Worm (Caenorhabditis elegans) whole organism, L4/young adult: Measurements from ENCODE around the gene K06H7.8.

Experiments
- W03F9.2 ChIP-seq: fragments of 150-350 bp; optimal IDR thresholded peaks from 2 replicates; lab custom pipeline; 2014; ENCODE audit warnings: missing biosample characterization, missing genetic modification characterization
- dao-5 ChIP-seq: sonication (generic microtip); optimal IDR thresholded peaks from 2 replicates; lab custom pipeline; 2016; ENCODE audit warnings: missing genotype, missing genetic modification characterization, moderate library complexity, missing compliant biosample characterization
- him-1 ChIP-seq: sonication (generic microtip); optimal IDR thresholded peaks from 2 replicates; lab custom pipeline; 2016; ENCODE audit warnings: missing genotype, missing genetic modification reagents, missing genetic modification characterization, missing compliant biosample characterization

The K06H7.8 gene

DNA sequence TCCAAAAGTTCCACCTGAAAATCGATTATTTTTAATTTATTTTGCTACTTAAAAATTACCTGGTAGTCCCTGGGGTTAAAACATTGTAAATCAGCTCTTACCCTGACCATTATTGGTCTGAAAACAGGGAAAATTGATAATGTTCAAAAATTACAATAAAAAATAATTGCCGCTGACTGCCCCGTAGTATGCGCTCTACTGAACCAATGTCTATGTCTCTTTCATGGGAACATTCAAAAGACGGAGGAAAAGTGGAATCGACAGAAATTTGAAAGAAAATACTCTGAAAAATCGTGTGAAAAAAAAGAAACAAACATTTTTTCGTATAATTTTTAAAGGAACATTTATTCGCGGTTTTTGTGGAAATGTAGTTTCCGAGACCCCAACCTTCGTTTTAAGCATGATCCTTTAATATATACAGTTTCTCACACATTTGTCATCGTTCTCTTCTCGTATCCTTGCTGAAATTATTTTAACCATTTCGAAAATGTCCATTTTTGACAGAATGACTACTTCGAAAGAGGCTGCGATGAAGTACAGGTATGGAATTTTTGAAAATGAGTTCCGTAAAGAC lies 17.8 kb downstream of the K06H7.8 start, which contains the start of the genes dcr-1 and apc-2:
TSS of gene dcr-1 (minus strand) at position 117 of the 574 bp plus-strand sequence.
TSS of gene apc-2 (plus strand) at position 465 of the 574 bp plus-strand sequence.
- TF ChIP-seq W03F9.2 (tag; lab: Kevin White, UChicago) (no peak), dao-5 (tag; lab: Kevin White, UChicago) (no peak), him-1 (tag; lab: Kevin White, UChicago) (no peak)

DNA sequence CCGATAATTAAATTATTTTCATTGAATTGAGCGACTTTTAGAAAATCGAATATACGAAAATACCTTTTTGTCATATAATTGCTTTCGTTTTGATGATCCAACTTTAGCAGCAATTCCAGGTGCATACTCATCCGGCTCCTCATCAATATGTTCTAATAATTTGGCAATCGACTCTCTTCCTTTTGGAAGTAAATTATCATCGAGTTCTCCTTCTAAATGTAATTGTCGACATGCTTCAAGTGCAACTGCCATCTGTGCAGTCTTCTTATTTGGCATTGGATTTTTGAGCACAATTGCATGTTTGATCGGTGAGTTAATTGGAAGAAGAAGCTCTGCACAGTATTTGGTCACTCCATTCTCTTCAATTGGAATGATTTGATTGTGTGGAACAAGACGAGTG lies 20.8 kb downstream of the K06H7.8 start:
- TF ChIP-seq dao-5 (tag; lab: Kevin White, UChicago) (no peak), W03F9.2 (tag; lab: Kevin White, UChicago) (no peak)

DNA sequence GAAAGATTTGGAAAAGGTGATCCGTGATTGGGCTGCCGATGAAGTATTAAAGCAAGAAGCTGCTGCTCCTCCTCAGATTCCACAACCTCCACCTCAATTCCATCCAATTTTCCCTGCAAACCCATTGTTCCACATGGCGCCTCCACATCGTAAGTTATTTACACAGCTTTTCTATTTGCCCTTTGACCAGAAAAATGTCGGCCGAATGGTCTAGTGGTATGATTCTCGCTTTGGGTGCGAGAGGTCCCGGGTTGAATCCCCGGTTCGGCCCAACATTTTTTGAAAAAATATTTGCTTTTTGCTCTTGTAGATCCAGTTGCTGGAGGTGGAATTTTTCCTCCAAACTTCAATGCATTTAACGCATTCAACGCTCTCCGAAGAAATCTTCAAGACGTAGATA lies 28.8 kb downstream of the K06H7.8 start:
- TF ChIP-seq dao-5 (tag; lab: Kevin White, UChicago) = no peak

DNA sequence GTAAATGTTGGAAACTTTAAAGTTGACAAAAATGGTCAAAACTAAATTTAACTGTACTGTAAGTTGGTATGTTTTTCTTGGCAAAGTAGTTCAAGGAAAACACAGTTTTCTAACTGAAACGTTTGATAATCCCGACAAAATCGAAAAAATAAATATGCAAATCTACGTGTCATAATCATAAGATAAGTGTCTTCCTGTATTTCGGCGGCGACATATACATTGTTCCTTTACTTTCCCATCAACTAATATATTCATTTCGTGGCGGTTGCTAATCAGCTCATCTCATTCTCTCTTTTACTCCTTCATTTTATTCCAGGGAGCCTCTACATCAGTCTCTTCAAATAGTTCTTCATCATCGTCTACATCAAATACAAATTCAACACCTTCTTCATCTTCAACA lies 30.2 kb downstream of the K06H7.8 start:
- TF ChIP-seq him-1 (tag; lab: Kevin White, UChicago) (no peak), W03F9.2 (tag; lab: Kevin White, UChicago) (no peak), dao-5 (tag; lab: Kevin White, UChicago) (no peak)

ce11 chrIII:8066989-8067388 lies 31.0 kb downstream of the K06H7.8 start, which contains the start of gene pros-1:
Gene pros-1 (plus strand): TSS chrIII:8067289.
- TF ChIP-seq dao-5 (tag; lab: Kevin White, UChicago) (no peak), him-1 (tag; lab: Kevin White, UChicago) (no peak), W03F9.2 (tag; lab: Kevin White, UChicago) (no peak)

- TF ChIP-seq W03F9.2 (tag; lab: Kevin White, UChicago) = no peak
- TF ChIP-seq dao-5 (tag; lab: Kevin White, UChicago) = no peak
- TF ChIP-seq him-1 (tag; lab: Kevin White, UChicago) = no peak
Measured at ce11 chrIII:8065101-8065500, 32.9 kb downstream of the K06H7.8 start.

- TF ChIP-seq dao-5 (tag; lab: Kevin White, UChicago) = no peak
- no peak for TF ChIP-seq him-1 (tag; lab: Kevin White, UChicago)
- TF ChIP-seq W03F9.2 (tag; lab: Kevin White, UChicago) = no peak
Measured at ce11 chrIII:8063659-8064058, 34.4 kb downstream of the K06H7.8 start.

- TF ChIP-seq him-1 (tag; lab: Kevin White, UChicago) (no peak), dao-5 (tag; lab: Kevin White, UChicago) (no peak), W03F9.2 (tag; lab: Kevin White, UChicago) (no peak)
Measured at ce11 chrIII:8061114-8061513, 36.9 kb downstream of the K06H7.8 start.

ce11 chrIII:8051838-8052237 lies 46.2 kb downstream of the K06H7.8 start:
- no peak for TF ChIP-seq W03F9.2 (tag; lab: Kevin White, UChicago)
- TF ChIP-seq dao-5 (tag; lab: Kevin White, UChicago) = no peak
- no peak for TF ChIP-seq him-1 (tag; lab: Kevin White, UChicago)

DNA sequence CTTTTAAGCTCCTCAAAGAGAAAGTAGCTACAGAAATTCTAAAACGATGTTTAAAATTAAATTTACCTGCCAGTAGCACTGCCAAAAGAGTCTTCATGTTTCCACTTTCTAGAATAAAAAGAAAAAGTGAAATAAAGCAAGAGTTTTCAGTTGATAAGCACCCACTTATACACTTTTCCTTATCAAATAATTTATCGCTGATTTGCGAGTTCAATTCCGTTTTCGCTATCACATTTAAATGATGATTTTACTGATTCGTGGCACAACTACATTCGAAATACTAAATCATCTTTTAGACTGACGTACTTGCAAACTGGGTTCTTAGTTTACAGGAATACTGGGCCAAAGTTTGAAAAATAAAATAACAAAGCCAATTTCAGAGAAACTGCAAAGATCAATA lies 47.1 kb downstream of the K06H7.8 start, which contains the start of gene K12H4.7:
TSS of gene K12H4.7 (minus strand) at position 138 of the 400 bp plus-strand sequence.
- TF ChIP-seq dao-5 (tag; lab: Kevin White, UChicago) = no peak
- no peak for TF ChIP-seq him-1 (tag; lab: Kevin White, UChicago)
- TF ChIP-seq W03F9.2 (tag; lab: Kevin White, UChicago) = no peak

- TF ChIP-seq dao-5 (tag; lab: Kevin White, UChicago) = no peak
- TF ChIP-seq him-1 (tag; lab: Kevin White, UChicago) = no peak
- no peak for TF ChIP-seq W03F9.2 (tag; lab: Kevin White, UChicago)
Measured at ce11 chrIII:8047412-8047811, 50.6 kb downstream of the K06H7.8 start, which contains the start of gene K12H4.2. Gene K12H4.2 (plus strand): TSS chrIII:8047712.
